Worm (Caenorhabditis elegans): ENCODE measurements around the gene best-1.

DNA sequence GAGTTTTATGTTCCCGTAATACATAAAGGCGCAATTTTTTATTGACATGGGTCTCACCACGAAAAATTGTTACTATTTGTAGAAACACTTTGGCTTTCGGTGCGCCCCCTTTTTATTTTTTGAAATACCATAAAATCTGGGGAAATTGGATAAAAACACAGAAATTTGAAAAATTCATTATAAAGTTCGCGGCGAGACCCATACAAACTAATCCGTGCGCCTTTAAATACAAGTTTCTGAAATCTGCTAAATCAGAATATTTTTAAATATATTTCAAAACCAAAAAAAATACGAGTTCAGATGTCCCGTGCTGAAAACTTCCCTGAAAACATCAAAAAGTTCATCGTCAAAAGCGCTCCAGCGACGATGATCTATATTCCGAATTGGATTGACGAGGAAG is 2.2 kb downstream of the best-1 start, which contains the start of gene B0564.2:
- no peak for TF ChIP-seq med-1 (GFP tag; optimal IDR thresholded peaks at IDR 0.05; ENCODE audit: insufficient read depth)
- TF ChIP-seq flt-1 (GFP tag; IDR thresholded peaks at IDR 0.05), result no peak
